Worm (Caenorhabditis elegans): ENCODE measurements around the gene npr-24.

The npr-24 gene

DNA sequence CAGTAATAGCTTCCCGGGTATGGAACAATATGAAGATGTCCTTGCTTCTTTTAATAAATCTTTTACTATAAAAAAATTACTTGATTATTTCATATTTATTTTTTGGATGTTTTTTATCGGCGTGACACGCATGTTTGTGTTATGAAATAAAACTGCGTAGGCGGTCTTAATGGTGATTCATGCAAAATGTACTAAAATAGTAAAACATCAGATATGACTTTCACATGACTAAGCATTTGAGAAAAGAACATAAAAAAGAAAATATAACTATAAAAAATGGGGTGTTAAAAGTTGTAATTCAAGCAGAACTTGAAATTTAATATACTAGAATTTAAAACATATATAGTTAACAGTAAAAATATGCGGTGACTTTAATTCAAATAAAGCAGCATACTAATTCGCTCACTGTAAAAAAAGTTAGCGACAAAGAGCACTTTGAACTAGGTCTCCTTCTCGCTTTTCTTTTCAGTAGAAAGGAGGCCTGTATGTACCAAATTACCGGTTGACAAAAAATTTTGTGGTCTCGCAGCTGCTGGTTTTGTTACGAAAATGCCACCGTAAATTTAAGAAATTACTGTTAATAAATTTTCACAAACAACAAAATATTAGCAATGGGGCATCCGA is 4.6 kb downstream of the npr-24 start (continued):
- TF ChIP-seq ztf-11 (tag; optimal IDR thresholded peaks at IDR 0.05) = no peak
- TF ChIP-seq nhr-111 (GFP tag; optimal IDR thresholded peaks at IDR 0.05) = no peak
- TF ChIP-seq spr-3 (GFP tag; optimal IDR thresholded peaks at IDR 0.05) = no peak
- 0 out of 2 replicates have a peak, but pooled peaks have one; percentile 24 for TF ChIP-seq ctbp-1 (GFP tag; IDR thresholded peaks at IDR 0.05)
- TF ChIP-seq mdt-29 (GFP tag; IDR thresholded peaks at IDR 0.05) = 0 out of 2 replicates have a peak, but pooled peaks have one; percentile 48
- TF ChIP-seq ceh-20 (GFP tag; IDR thresholded peaks at IDR 0.05) = no peak
- TF ChIP-seq dve-1 (tag; optimal IDR thresholded peaks at IDR 0.05; ENCODE audit: insufficient read depth) = peak; percentile 51
- no peak for TF ChIP-seq attf-4 (tag; optimal IDR thresholded peaks at IDR 0.05)
- no peak for TF ChIP-seq Y75B8A.6 (GFP tag; IDR thresholded peaks at IDR 0.05)
- no peak for TF ChIP-seq ZK337.2 (GFP tag; IDR thresholded peaks at IDR 0.05)
- TF ChIP-seq ceh-44 (GFP tag; IDR thresholded peaks at IDR 0.05) = no peak
- TF ChIP-seq spr-1 (tag; optimal IDR thresholded peaks at IDR 0.05) = no peak
- no peak for TF ChIP-seq ceh-28 (tag; optimal IDR thresholded peaks at IDR 0.05)
- TF ChIP-seq duxl-1 (tag; optimal IDR thresholded peaks at IDR 0.05; ENCODE audit: poor library complexity) = no peak
- TF ChIP-seq Y105C5A.15 (GFP tag; IDR thresholded peaks at IDR 0.05) = no peak
- no peak for TF ChIP-seq R02D3.7 (tag; optimal IDR thresholded peaks at IDR 0.05)
- TF ChIP-seq nhr-102 (tag; optimal IDR thresholded peaks at IDR 0.05) = peak; percentile 5

DNA sequence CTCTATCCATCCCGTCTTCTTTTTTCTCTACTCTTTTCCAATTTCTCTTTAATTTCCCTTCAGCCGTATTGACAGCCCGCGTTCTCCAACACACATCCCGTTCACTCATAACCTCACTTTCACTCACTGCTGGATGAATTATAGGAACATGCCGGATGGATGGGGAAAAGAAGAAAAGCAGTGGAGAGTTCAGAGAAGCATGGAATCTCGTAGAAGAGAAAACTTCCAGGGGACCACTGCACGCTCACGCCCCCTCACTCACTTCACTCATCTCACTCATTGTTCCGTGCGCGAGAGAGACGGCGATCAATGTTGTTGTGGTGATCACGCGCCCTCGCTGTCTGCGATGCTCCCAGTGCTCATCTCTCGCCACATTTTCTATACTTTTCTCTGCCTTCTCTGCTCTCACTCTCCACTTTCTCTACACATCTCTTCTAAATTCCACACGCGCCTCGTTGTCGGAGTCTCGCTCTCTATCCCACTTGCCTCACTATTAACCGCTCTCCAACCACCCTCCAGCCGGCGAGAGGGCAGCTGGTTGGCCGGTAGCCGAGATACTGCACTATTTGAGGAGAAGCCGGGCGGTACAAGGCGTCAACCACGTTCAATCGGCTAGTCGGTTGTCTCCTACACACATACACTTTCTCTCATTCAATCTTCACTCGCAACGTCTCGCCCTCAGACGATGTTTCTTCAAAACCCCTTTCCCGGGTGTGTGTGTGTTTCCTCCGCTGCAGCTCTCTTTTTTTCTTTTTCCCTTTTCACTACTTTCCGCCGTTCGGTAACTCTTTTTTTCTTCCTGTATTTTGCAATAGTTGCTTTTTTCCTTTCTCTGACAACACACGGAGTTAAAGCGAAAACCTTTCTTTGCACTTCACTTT is 6.7 kb downstream of the npr-24 start:
- TF ChIP-seq R02D3.7 (tag; optimal IDR thresholded peaks at IDR 0.05) (no peak), gei-8 (GFP tag; optimal IDR thresholded peaks at IDR 0.05) (peak; percentile 83), snpc-1.2 (GFP tag; IDR thresholded peaks at IDR 0.05) (no peak; the same call in 1 of the 2 replicates), nhr-6 (tag; optimal IDR thresholded peaks at IDR 0.05) (peak; percentile 7), dmd-6 (GFP tag; IDR thresholded peaks at IDR 0.05) (peak; percentile 90), ces-1 (GFP tag; optimal IDR thresholded peaks at IDR 0.05) (peak; percentile 83), F26F4.8 (GFP tag; conservative IDR thresholded peaks at IDR 0.05) (no peak), ztf-7 (tag; optimal IDR thresholded peaks at IDR 0.05) (peak; percentile 58), ama-1 (optimal IDR thresholded peaks at IDR 0.05) (peak; percentile 58), lsy-2 (tag; optimal IDR thresholded peaks at IDR 0.05) (peak; percentile 67 to 82), pqm-1 (tag; optimal IDR thresholded peaks at IDR 0.05) (peak; percentile 4), T20F7.1 (GFP tag; optimal IDR thresholded peaks at IDR 0.05) (peak; percentile 62), ZK337.2 (GFP tag; IDR thresholded peaks at IDR 0.05) (no peak; the same call in 1 of the 2 replicates), lir-3 (tag; optimal IDR thresholded peaks at IDR 0.05) (no peak), nhr-76 (tag; optimal IDR thresholded peaks at IDR 0.05) (no peak), hlh-11 (tag; optimal IDR thresholded peaks at IDR 0.05) (peak; percentile 99), egl-43 (GFP tag; IDR thresholded peaks at IDR 0.05) (peak; percentile 92), arid-1 (GFP tag; conservative IDR thresholded peaks at IDR 0.05) (0 out of 2 replicates have a peak, but pooled peaks have one; percentile 10), mxl-3 (GFP tag; optimal IDR thresholded peaks at IDR 0.05) (peak; percentile 96), hmg-1.1 (GFP tag; IDR thresholded peaks at IDR 0.05) (peak; percentile 93), Y105C5A.15 (GFP tag; IDR thresholded peaks at IDR 0.05) (0 out of 2 replicates have a peak, but pooled peaks have one; percentile 16), ceh-32 (tag; optimal IDR thresholded peaks at IDR 0.05; ENCODE audit: poor library complexity) (peak; percentile 81), zip-2 (tag; optimal IDR thresholded peaks at IDR 0.05) (peak; percentile 60), sdz-12 (GFP tag; optimal IDR thresholded peaks at IDR 0.05) (no peak), set-16 (GFP tag; IDR thresholded peaks at IDR 0.05) (peak; percentile 95), nhr-102 (tag; optimal IDR thresholded peaks at IDR 0.05) (peak; percentile 74), lin-15B (tag; optimal IDR thresholded peaks at IDR 0.05) (no peak), nhr-48 (tag; optimal IDR thresholded peaks at IDR 0.05) (peak; percentile 92), madf-9 (GFP tag; conservative IDR thresholded peaks at IDR 0.05) (no peak; the same call in 1 of the 2 replicates), jun-1 (tag; optimal IDR thresholded peaks at IDR 0.05) (peak; percentile 58), Y48G9A.11 (GFP tag; IDR thresholded peaks at IDR 0.05) (no peak), vab-7 (GFP tag; IDR thresholded peaks at IDR 0.05) (peak; percentile 52; the same call in 1 of the 2 replicates), ZK546.5 (tag; optimal IDR thresholded peaks at IDR 0.05) (no peak)

Data from whole organism, L4 larva.